Worm (Caenorhabditis elegans) whole organism, late embryonic: Measurements from ENCODE around the gene srw-137.

Experiments used
- ahr-1 ChIP-seq: sonication (generic microtip); optimal IDR thresholded peaks from 2 replicates; lab custom pipeline; 2016; ENCODE audit warnings: missing genetic modification characterization, missing compliant biosample characterization
- dmd-4 ChIP-seq: sonication (generic microtip); optimal IDR thresholded peaks from 2 replicates; lab custom pipeline; 2016; ENCODE audit warnings: borderline replicate concordance, missing genetic modification characterization, missing compliant biosample characterization
- elt-4 ChIP-seq: sonication (generic microtip); optimal IDR thresholded peaks from 2 replicates; lab custom pipeline; 2016; ENCODE audit warnings: missing genetic modification characterization, missing compliant biosample characterization
- fkh-10 ChIP-seq: fragments of 150-350 bp; optimal IDR thresholded peaks from 2 replicates; lab custom pipeline; 2014; ENCODE audit warnings: missing biosample characterization, missing genetic modification reagents, missing genetic modification characterization
- fkh-6 ChIP-seq: sonication (generic microtip); optimal IDR thresholded peaks from 2 replicates; lab custom pipeline; 2016; ENCODE audit warnings: missing genetic modification characterization, missing compliant biosample characterization
- hlh-13 ChIP-seq: fragments of 200-800 bp; sonication (Bioruptor generic); optimal IDR thresholded peaks from 2 replicates; lab custom pipeline; 2018; ENCODE audit warnings: mild to moderate bottlenecking, missing genetic modification characterization, missing compliant biosample characterization
- hlh-8 ChIP-seq: sonication (generic microtip); optimal IDR thresholded peaks from 2 replicates; lab custom pipeline; 2016; ENCODE audit warnings: missing genotype, missing genetic modification characterization, missing compliant biosample characterization
- pha-4 ChIP-seq: fragments of 150-350 bp; optimal IDR thresholded peaks from 2 replicates; lab custom pipeline; 2018; ENCODE audit warnings: missing biosample characterization, missing genetic modification reagents, missing genetic modification characterization
- ztf-16 ChIP-seq: sonication (generic microtip); optimal IDR thresholded peaks from 2 replicates; lab custom pipeline; 2017; ENCODE audit warnings: missing genetic modification characterization, missing compliant biosample characterization

ce11 chrV:2896198-2896660, 47.5 kb downstream of the srw-137 start, which contains the start of gene pals-32:
- TF ChIP-seq hlh-13 (GFP tag; lab: Kevin White, UChicago), result no peak
- TF ChIP-seq pha-4 (tag; lab: Kevin White, UChicago), result no peak
- no peak for TF ChIP-seq ahr-1 (tag; lab: Kevin White, UChicago)
- TF ChIP-seq hlh-8 (tag; lab: Kevin White, UChicago), result no peak
- TF ChIP-seq fkh-10 (GFP tag; lab: Kevin White, UChicago), result no peak
- no peak for TF ChIP-seq elt-4
- TF ChIP-seq dmd-4 (tag; lab: Kevin White, UChicago), result no peak
- no peak for TF ChIP-seq ztf-16 (tag; lab: Kevin White, UChicago)
- no peak for TF ChIP-seq fkh-6 (tag; lab: Kevin White, UChicago)
